Fruit fly (Drosophila melanogaster): ENCODE measurements around the gene CG6204.

CG6204 gene

DNA sequence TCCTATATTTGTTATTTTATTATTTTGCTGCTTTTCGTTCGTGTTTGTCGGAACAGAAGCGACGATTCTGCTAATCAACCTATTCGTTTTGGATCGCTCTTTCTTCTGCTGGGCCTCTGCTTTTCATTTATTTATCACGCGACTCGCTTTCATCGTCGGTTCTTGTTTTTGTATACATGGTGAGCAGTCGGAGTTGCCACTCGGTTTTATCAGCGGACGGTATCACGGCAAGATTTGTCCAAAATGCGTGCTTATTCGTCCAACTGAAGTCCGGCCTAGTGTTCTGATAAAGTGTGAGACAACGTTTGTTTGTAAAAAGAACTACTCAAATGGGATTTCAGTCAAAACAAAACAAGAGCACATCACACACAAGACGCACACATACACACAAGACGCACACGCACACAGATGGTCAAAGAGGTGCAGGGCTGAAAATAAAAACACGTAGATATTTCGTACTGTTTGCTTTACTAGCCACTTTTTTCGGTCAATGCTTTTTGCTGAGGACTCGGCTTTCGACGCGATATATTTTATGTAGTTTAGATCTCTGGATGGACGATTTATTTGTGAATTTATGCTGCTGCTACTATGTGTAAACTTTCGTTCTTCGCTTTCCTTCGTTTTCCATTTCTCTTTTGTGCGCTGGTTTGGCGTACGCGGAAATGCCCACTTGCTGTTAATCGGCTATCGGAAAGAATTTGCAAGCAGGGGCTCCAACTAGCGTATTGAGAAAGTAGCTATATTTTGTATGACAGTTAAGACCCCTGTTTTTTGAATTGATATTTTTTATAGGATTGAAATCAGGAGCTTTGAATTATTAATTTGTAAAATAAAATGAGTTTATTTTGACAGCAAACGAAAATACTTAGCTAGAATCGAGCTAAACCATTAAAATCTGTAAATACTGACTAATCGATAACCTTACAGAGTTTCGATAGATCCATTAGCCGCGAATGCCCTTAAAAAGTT is 28.0 kb downstream of the CG6204 start, which contains the start of gene twin (continued):
- TF ChIP-seq unpg (GFP tag; optimal IDR thresholded peaks at IDR 0.05) (peak; percentile 49), kah (GFP tag; optimal IDR thresholded peaks at IDR 0.05) (no peak), CG1529 (GFP tag; optimal IDR thresholded peaks at IDR 0.05) (no peak), CrebB (tag; optimal IDR thresholded peaks at IDR 0.05) (no peak), CG13894 (tag; optimal IDR thresholded peaks at IDR 0.05) (peak; percentile 69), NFAT (GFP tag; IDR thresholded peaks at IDR 0.05) (peak; percentile 76), dati (GFP tag; IDR thresholded peaks at IDR 0.05) (no peak), CG4360 (GFP tag; IDR thresholded peaks at IDR 0.05) (peak; percentile 15; the same call in 1 of the 2 replicates)

DNA sequence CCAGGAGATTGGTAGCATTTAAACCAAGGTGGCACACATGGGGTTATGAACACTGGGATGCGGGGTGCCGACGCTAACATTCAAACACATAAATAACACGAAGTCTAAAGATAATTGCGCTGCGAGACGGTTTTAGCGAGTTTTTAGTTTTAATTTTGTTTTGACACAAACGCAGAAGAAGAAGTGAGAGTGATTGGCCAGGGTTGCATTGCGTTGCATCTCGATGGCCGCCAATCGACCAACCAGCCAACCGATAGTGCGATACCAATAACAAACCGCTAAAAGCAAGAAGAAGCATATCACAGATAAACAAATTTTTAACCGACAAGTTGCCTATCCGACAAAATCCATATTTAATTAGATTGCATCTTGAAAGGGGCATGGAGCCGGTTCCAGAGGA is 33.1 kb downstream of the CG6204 start, which contains the start of the genes Spps and CG13609:
Gene Spps (minus strand): TSS at position 191 of the 400 bp plus-strand sequence.
Gene CG13609 (plus strand): TSS at position 280 of the 400 bp plus-strand sequence.
- TF ChIP-seq sna (GFP tag; IDR thresholded peaks at IDR 0.05; ENCODE audit: partially characterized antibody): peak; percentile 92
- TF ChIP-seq caup (GFP tag; optimal IDR thresholded peaks at IDR 0.05; ENCODE audit: severe bottlenecking): peak; percentile 33
- no peak for TF ChIP-seq kay (GFP tag; optimal IDR thresholded peaks at IDR 0.05)
- no peak for TF ChIP-seq org-1 (GFP tag; optimal IDR thresholded peaks at IDR 0.05)
- TF ChIP-seq CG7786 (GFP tag; optimal IDR thresholded peaks at IDR 0.05): no peak
- peak; percentile 27 for TF ChIP-seq NfI (GFP tag; optimal IDR thresholded peaks at IDR 0.05)
- no peak for TF ChIP-seq wdn (GFP tag; IDR thresholded peaks at IDR 0.05)
- peak; percentile 71 for TF ChIP-seq HmgZ (tag; optimal IDR thresholded peaks at IDR 0.05)
- TF ChIP-seq hb (GFP tag; IDR thresholded peaks at IDR 0.05; ENCODE audit: partially characterized antibody): peak; percentile 95
- no peak for TF ChIP-seq Ptx1 (GFP tag; IDR thresholded peaks at IDR 0.05)
- TF ChIP-seq vvl (GFP tag; IDR thresholded peaks at IDR 0.05): peak; percentile 44
- peak; percentile 37 for TF ChIP-seq CG14710 (tag; optimal IDR thresholded peaks at IDR 0.05)
- no peak for TF ChIP-seq CG14965 (GFP tag; optimal IDR thresholded peaks at IDR 0.05; ENCODE audit: borderline replicate concordance)
- peak; percentile 9 for TF ChIP-seq Lhr (GFP tag; optimal IDR thresholded peaks at IDR 0.05)
- TF ChIP-seq hbn (GFP tag; IDR thresholded peaks at IDR 0.05; ENCODE audit: partially characterized antibody): peak; percentile 95
- TF ChIP-seq CG4730 (GFP tag; IDR thresholded peaks at IDR 0.05): no peak
- no peak for TF ChIP-seq CG12236 (GFP tag; optimal IDR thresholded peaks at IDR 0.05)
- TF ChIP-seq Mrtf (GFP tag; IDR thresholded peaks at IDR 0.05): no peak
- no peak for TF ChIP-seq CG16863 (GFP tag; optimal IDR thresholded peaks at IDR 0.05)
- TF ChIP-seq Myb (GFP tag; optimal IDR thresholded peaks at IDR 0.05): peak; percentile 95
- TF ChIP-seq CG15269 (tag; optimal IDR thresholded peaks at IDR 0.05): no peak
- peak; percentile 24 for TF ChIP-seq Fer1 (GFP tag; optimal IDR thresholded peaks at IDR 0.05)
- TF ChIP-seq Xbp1 (GFP tag; optimal IDR thresholded peaks at IDR 0.05): no peak
- no peak for TF ChIP-seq eve (GFP tag; optimal IDR thresholded peaks at IDR 0.05)
- peak; percentile 99 for TF ChIP-seq Bgb (GFP tag; IDR thresholded peaks at IDR 0.05; ENCODE audit: partially characterized antibody)
- peak; percentile 55 for TF ChIP-seq gfzf (GFP tag; optimal IDR thresholded peaks at IDR 0.05)
- TF ChIP-seq Vsx1 (GFP tag; optimal IDR thresholded peaks at IDR 0.05): no peak
- peak; percentile 99 for TF ChIP-seq CG34224 (GFP tag; IDR thresholded peaks at IDR 0.05; ENCODE audit: partially characterized antibody)
- peak; percentile 46 for TF ChIP-seq CG33557 (GFP tag; optimal IDR thresholded peaks at IDR 0.05)
- peak; percentile 50; the same call in 1 of the 3 replicates for TF ChIP-seq zfh1 (GFP tag; IDR thresholded peaks at IDR 0.05)
- TF ChIP-seq pum (GFP tag; optimal IDR thresholded peaks at IDR 0.05): no peak
- TF ChIP-seq zf30C (GFP tag; optimal IDR thresholded peaks at IDR 0.05): peak; percentile 7
- TF ChIP-seq Hmr (GFP tag; optimal IDR thresholded peaks at IDR 0.05): no peak
- peak; percentile 65 for TF ChIP-seq CG13624 (GFP tag; optimal IDR thresholded peaks at IDR 0.05)
- TF ChIP-seq Hr3 (GFP tag; optimal IDR thresholded peaks at IDR 0.05): no peak
- TF ChIP-seq CG1233 (GFP tag; optimal IDR thresholded peaks at IDR 0.05): no peak
- TF ChIP-seq CG30020 (tag; optimal IDR thresholded peaks at IDR 0.05): peak; percentile 48
- no peak for TF ChIP-seq ind (GFP tag; optimal IDR thresholded peaks at IDR 0.05)
- no peak for TF ChIP-seq CG11456 (GFP tag; IDR thresholded peaks at IDR 0.05)
